Fruit fly (Drosophila melanogaster): Measurements from ENCODE around the gene CG12170.

Gene CG12170

dm6 chr3R:5622985-5623630, 13.9 kb upstream of the CG12170 start:
- TF ChIP-seq CG8119 (GFP tag; IDR thresholded peaks at IDR 0.05), result no peak
- no peak for TF ChIP-seq CG10631 (GFP tag; optimal IDR thresholded peaks at IDR 0.05)
- TF ChIP-seq lz (GFP tag; optimal IDR thresholded peaks at IDR 0.05), result peak; percentile 14
- TF ChIP-seq achi (GFP tag; optimal IDR thresholded peaks at IDR 0.05), result peak; percentile 11
- TF ChIP-seq CG11762 (GFP tag; optimal IDR thresholded peaks at IDR 0.05; ENCODE audit: insufficient read depth), result no peak
- no peak for TF ChIP-seq OdsH (GFP tag; optimal IDR thresholded peaks at IDR 0.05)
- no peak for TF ChIP-seq Eip93F (GFP tag; optimal IDR thresholded peaks at IDR 0.05)
- TF ChIP-seq CG8319 (GFP tag; optimal IDR thresholded peaks at IDR 0.05), result no peak
- TF ChIP-seq Lpt (GFP tag; optimal IDR thresholded peaks at IDR 0.05), result no peak
- peak; percentile 47 for TF ChIP-seq topi (GFP tag; optimal IDR thresholded peaks at IDR 0.05)
- TF ChIP-seq CG1621 (tag; optimal IDR thresholded peaks at IDR 0.05), result peak; percentile 31
- no peak for TF ChIP-seq CG4318 (GFP tag; optimal IDR thresholded peaks at IDR 0.05)
- TF ChIP-seq fkh (GFP tag; optimal IDR thresholded peaks at IDR 0.05), result peak; percentile 98
- TF ChIP-seq fd59A (GFP tag; optimal IDR thresholded peaks at IDR 0.05), result peak; percentile 8
- peak; percentile 35 for TF ChIP-seq Sox102F (GFP tag; optimal IDR thresholded peaks at IDR 0.05)
- TF ChIP-seq CG10669 (GFP tag; optimal IDR thresholded peaks at IDR 0.05), result peak; percentile 29
- no peak for TF ChIP-seq acj6 (GFP tag; optimal IDR thresholded peaks at IDR 0.05)
- TF ChIP-seq CG6163 (GFP tag; IDR thresholded peaks at IDR 0.05), result no peak
- TF ChIP-seq Ets21C (GFP tag; optimal IDR thresholded peaks at IDR 0.05), result no peak
- TF ChIP-seq Smox (GFP tag; optimal IDR thresholded peaks at IDR 0.05), result no peak
- TF ChIP-seq spab (GFP tag; optimal IDR thresholded peaks at IDR 0.05), result peak; percentile 8
- TF ChIP-seq CG8632 (GFP tag; optimal IDR thresholded peaks at IDR 0.05), result peak; percentile 4
- TF ChIP-seq Eip78C (GFP tag), result peak; percentile 74
- TF ChIP-seq ss (GFP tag; optimal IDR thresholded peaks at IDR 0.05), result peak in 1 of 2 experiments; percentile 31
- TF ChIP-seq CG6792 (GFP tag; optimal IDR thresholded peaks at IDR 0.05), result peak; percentile 33
- no peak for TF ChIP-seq CG31627 (GFP tag; optimal IDR thresholded peaks at IDR 0.05)
- TF ChIP-seq pdm3 (GFP tag; optimal IDR thresholded peaks at IDR 0.05), result peak; percentile 18
- no peak for TF ChIP-seq Eip75B (GFP tag; optimal IDR thresholded peaks at IDR 0.05)
- peak; percentile 29 for TF ChIP-seq Hr4 (GFP tag; optimal IDR thresholded peaks at IDR 0.05)
- no peak for TF ChIP-seq CG9139 (GFP tag; optimal IDR thresholded peaks at IDR 0.05)
- TF ChIP-seq Sox14 (GFP tag; optimal IDR thresholded peaks at IDR 0.05), result no peak
- TF ChIP-seq CG16779 (tag; optimal IDR thresholded peaks at IDR 0.05), result peak; percentile 28
- no peak for TF ChIP-seq Sox15 (GFP tag; optimal IDR thresholded peaks at IDR 0.05)
- TF ChIP-seq eg (GFP tag; IDR thresholded peaks at IDR 0.05), result no peak
- peak; percentile 67 for TF ChIP-seq vri (GFP tag; optimal IDR thresholded peaks at IDR 0.05)
- peak; percentile 48 for TF ChIP-seq Met (GFP tag; optimal IDR thresholded peaks at IDR 0.05)
- no peak for TF ChIP-seq CG3032 (tag; optimal IDR thresholded peaks at IDR 0.05)
- peak; percentile 21 for TF ChIP-seq CG6808 (GFP tag; optimal IDR thresholded peaks at IDR 0.05)
- TF ChIP-seq CG6854 (GFP tag; optimal IDR thresholded peaks at IDR 0.05), result no peak
- TF ChIP-seq esn (GFP tag; optimal IDR thresholded peaks at IDR 0.05), result peak; percentile 34
- TF ChIP-seq Ets96B (tag; optimal IDR thresholded peaks at IDR 0.05), result no peak
- TF ChIP-seq net (GFP tag; optimal IDR thresholded peaks at IDR 0.05), result no peak

All from whole organism, prepupa.